Fruit fly (Drosophila melanogaster): ENCODE measurements around the gene lft.

DNA sequence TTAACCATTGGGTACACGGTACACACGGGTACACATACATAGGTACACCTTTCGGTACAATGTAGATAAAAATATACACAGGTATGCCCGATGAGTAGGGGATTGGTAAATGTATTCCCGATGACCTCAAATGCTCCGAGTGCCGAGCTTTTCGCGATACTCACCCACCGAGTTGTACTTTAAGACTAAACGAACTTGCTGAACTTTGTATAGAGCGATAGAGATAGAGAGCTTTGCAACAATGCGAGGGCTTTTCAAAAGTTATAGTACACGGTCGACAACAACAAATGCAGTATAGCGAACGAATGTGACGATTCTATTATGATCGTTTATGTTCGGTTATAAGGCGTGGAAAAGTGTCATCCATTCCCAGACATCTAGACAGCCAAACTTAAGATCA, 42.7 kb upstream of the lft start:
- TF ChIP-seq Blimp-1 (GFP tag; optimal IDR thresholded peaks at IDR 0.05) (no peak), CG32006 (GFP tag; optimal IDR thresholded peaks at IDR 0.05) (no peak), Gug (GFP tag; IDR thresholded peaks at IDR 0.05) (no peak)

All from whole organism, prepupa.